Fruit fly (Drosophila melanogaster) whole organism, embryonic: ENCODE measurements around the gene Gr39a.

Source experiments
- ATbp ChIP-seq: fragments of 200-800 bp; sonication (Bioruptor generic); optimal IDR thresholded peaks from 2 replicates; lab custom pipeline; 2017; ENCODE audit warnings: missing biosample characterization, mild to moderate bottlenecking, missing genetic modification characterization, missing genetic modification reagents
- B-H2 ChIP-seq: fragments of 200-800 bp; sonication (Bioruptor generic); optimal IDR thresholded peaks from 2 replicates; lab custom pipeline; 2018; ENCODE audit warnings: missing biosample characterization, mild to moderate bottlenecking, missing genetic modification characterization
- CG10147 ChIP-seq: fragments of 200-800 bp; sonication (Bioruptor generic); optimal IDR thresholded peaks from 2 replicates; lab custom pipeline; 2019; ENCODE audit warnings: missing biosample characterization, mild to moderate bottlenecking, missing genetic modification characterization, moderate library complexity
- CG10431 ChIP-seq: fragments of 200-800 bp; sonication (Bioruptor generic); optimal IDR thresholded peaks from 3 replicates; lab custom pipeline; 2018; ENCODE audit warnings: missing biosample characterization, mild to moderate bottlenecking, missing genetic modification characterization
- CG11695 ChIP-seq: fragments of 200-800 bp; sonication (Bioruptor generic); IDR thresholded peaks from 3 replicates; pipeline ENCODE4 v1.3.6; 2022; ENCODE audit warnings: missing biosample characterization, missing genetic modification characterization
- CG15073 ChIP-seq: fragments of 200-800 bp; sonication (Bioruptor generic); optimal IDR thresholded peaks from 2 replicates; lab custom pipeline; 2016; ENCODE audit warnings: missing biosample characterization, missing genetic modification characterization
- CG15479 ChIP-seq: fragments of 200-800 bp; sonication (Bioruptor generic); optimal IDR thresholded peaks from 3 replicates; lab custom pipeline; 2019; ENCODE audit warnings: missing biosample characterization, mild to moderate bottlenecking, missing genetic modification characterization, moderate library complexity
- CG16779 ChIP-seq: fragments of 200-800 bp; sonication (Bioruptor generic); IDR thresholded peaks from 2 replicates; pipeline ENCODE4 v1.3.6; 2022; ENCODE audit warnings: missing biosample characterization, missing genetic modification characterization
- CG16815 ChIP-seq: fragments of 200-800 bp; sonication (Bioruptor generic); optimal IDR thresholded peaks from 3 replicates; lab custom pipeline; 2017; ENCODE audit warnings: missing biosample characterization, mild to moderate bottlenecking, missing genetic modification characterization
- CG1832 ChIP-seq: fragments of 200-800 bp; sonication (Bioruptor generic); optimal IDR thresholded peaks from 2 replicates; lab custom pipeline; 2017; ENCODE audit warnings: missing biosample characterization, mild to moderate bottlenecking, missing genetic modification characterization, inconsistent platforms
- CG18476 ChIP-seq: fragments of 200-800 bp; sonication (Bioruptor generic); optimal IDR thresholded peaks from 2 replicates; lab custom pipeline; 2016; ENCODE audit warnings: missing biosample characterization, mild to moderate bottlenecking, missing genetic modification characterization
- CG18764 ChIP-seq: fragments of 200-800 bp; sonication (Bioruptor generic); optimal IDR thresholded peaks from 3 replicates; lab custom pipeline; 2016; ENCODE audit warnings: missing biosample characterization, missing genetic modification characterization
- CG2116 ChIP-seq: fragments of 200-800 bp; sonication (Bioruptor generic); optimal IDR thresholded peaks from 3 replicates; lab custom pipeline; 2018; ENCODE audit warnings: missing biosample characterization, mild to moderate bottlenecking, missing genetic modification characterization
- CG34422 ChIP-seq: fragments of 200-800 bp; sonication (Bioruptor generic); IDR thresholded peaks from 3 replicates; pipeline ENCODE4 v1.3.6; 2022; ENCODE audit warnings: missing biosample characterization, missing genetic modification characterization
- CG3995 ChIP-seq: fragments of 200-800 bp; sonication (Bioruptor generic); optimal IDR thresholded peaks from 3 replicates; lab custom pipeline; 2016; ENCODE audit warnings: missing biosample characterization, missing genetic modification characterization
- CG4730 ChIP-seq: fragments of 200-800 bp; sonication (Bioruptor generic); IDR thresholded peaks from 2 replicates; pipeline ENCODE4 v1.3.6; 2022; ENCODE audit warnings: missing biosample characterization, missing genetic modification characterization
- CG6175 ChIP-seq: fragments of 200-800 bp; sonication (Bioruptor generic); IDR thresholded peaks from 3 replicates; pipeline ENCODE4 v1.3.6; 2022; ENCODE audit warnings: missing biosample characterization, missing genetic modification characterization
- CG9437 ChIP-seq: fragments of 200-800 bp; sonication (Bioruptor generic); optimal IDR thresholded peaks from 2 replicates; lab custom pipeline; 2018; ENCODE audit warnings: missing biosample characterization, mild to moderate bottlenecking, missing genetic modification characterization
- CTCF ChIP-seq: fragments of 200-800 bp; sonication (Bioruptor generic); optimal IDR thresholded peaks from 2 replicates; lab custom pipeline; 2017; ENCODE audit warnings: missing biosample characterization, mild to moderate bottlenecking, missing genetic modification characterization, moderate library complexity
- Dbx ChIP-seq: fragments of 200-800 bp; sonication (Bioruptor generic); IDR thresholded peaks from 3 replicates; pipeline ENCODE4 v1.3.6; 2022; ENCODE audit warnings: missing biosample characterization, missing genetic modification characterization
- Doc2 ChIP-seq: fragments of 200-800 bp; sonication (Bioruptor generic); IDR thresholded peaks from 2 replicates; pipeline ENCODE4 v1.3.6; 2022; ENCODE audit warnings: missing biosample characterization, missing genetic modification characterization
- Dp ChIP-seq: fragments of 200-800 bp; sonication (Bioruptor generic); optimal IDR thresholded peaks from 2 replicates; lab custom pipeline; 2018; ENCODE audit warnings: missing biosample characterization, mild to moderate bottlenecking, missing genetic modification characterization, moderate library complexity
- E2f2 ChIP-seq: fragments of 200-800 bp; sonication (Bioruptor generic); IDR thresholded peaks from 2 replicates; pipeline ENCODE4 v1.3.6; 2022; ENCODE audit warnings: missing biosample characterization, missing genetic modification characterization
- H15 ChIP-seq: fragments of 200-800 bp; sonication (Bioruptor generic); IDR thresholded peaks from 3 replicates; pipeline ENCODE4 v1.3.6; 2022; ENCODE audit warnings: missing biosample characterization, missing genetic modification characterization
- H2.0 ChIP-seq: fragments of 200-800 bp; sonication (Bioruptor generic); IDR thresholded peaks from 2 replicates; pipeline ENCODE4 v1.3.6; 2022; ENCODE audit warnings: missing biosample characterization, missing genetic modification characterization
- Hey ChIP-seq: fragments of 200-800 bp; sonication (Bioruptor generic); optimal IDR thresholded peaks from 3 replicates; lab custom pipeline; 2018; ENCODE audit warnings: missing biosample characterization, mild to moderate bottlenecking, missing genetic modification characterization
- Hmr ChIP-seq: fragments of 200-800 bp; sonication (Bioruptor generic); optimal IDR thresholded peaks from 3 replicates; lab custom pipeline; 2017; ENCODE audit warnings: mild to moderate bottlenecking, missing biosample characterization, missing genetic modification reagents, missing genetic modification characterization
- Opbp ChIP-seq: fragments of 200-800 bp; sonication (Bioruptor generic); IDR thresholded peaks from 3 replicates; pipeline ENCODE4 v1.3.6; 2022; ENCODE audit warnings: missing biosample characterization, missing genetic modification characterization; ENCODE audit not compliant: partially characterized antibody
- Sox100B ChIP-seq: fragments of 200-800 bp; sonication (Bioruptor generic); optimal IDR thresholded peaks from 3 replicates; lab custom pipeline; 2018; ENCODE audit warnings: missing biosample characterization, mild to moderate bottlenecking, missing genetic modification characterization
- Sox102F ChIP-seq: fragments of 200-800 bp; sonication (Bioruptor generic); optimal IDR thresholded peaks from 2 replicates; lab custom pipeline; 2018; ENCODE audit warnings: missing biosample characterization, mild to moderate bottlenecking, missing genetic modification characterization, moderate library complexity
- Spps ChIP-seq: fragments of 200-800 bp; sonication (Bioruptor generic); optimal IDR thresholded peaks from 2 replicates; lab custom pipeline; 2018; ENCODE audit warnings: missing biosample characterization, mild to moderate bottlenecking, missing genetic modification characterization
- Sry-β ChIP-seq: fragments of 200-800 bp; sonication (Bioruptor generic); optimal IDR thresholded peaks from 2 replicates; lab custom pipeline; 2018; ENCODE audit warnings: missing biosample characterization, mild to moderate bottlenecking, missing genetic modification characterization, moderate library complexity
- Sry-δ ChIP-seq: fragments of 200-800 bp; sonication (Bioruptor generic); optimal IDR thresholded peaks from 2 replicates; lab custom pipeline; 2016; ENCODE audit warnings: missing biosample characterization, missing genetic modification characterization
- al ChIP-seq: fragments of 200-800 bp; sonication (Bioruptor generic); IDR thresholded peaks from 2 replicates; pipeline ENCODE4 v1.3.6; 2022; ENCODE audit warnings: missing biosample characterization, missing genetic modification characterization
- ara ChIP-seq: fragments of 200-800 bp; sonication (Bioruptor generic); IDR thresholded peaks from 2 replicates; pipeline ENCODE4 v1.3.6; 2022; ENCODE audit warnings: missing biosample characterization, missing genetic modification characterization
- bab2 ChIP-seq: fragments of 200-800 bp; sonication (Bioruptor generic); optimal IDR thresholded peaks from 2 replicates; lab custom pipeline; 2016; ENCODE audit warnings: missing biosample characterization, missing genetic modification characterization
- bcd ChIP-seq: fragments of 200-800 bp; sonication (Bioruptor generic); optimal IDR thresholded peaks from 2 replicates; lab custom pipeline; 2017; ENCODE audit warnings: missing biosample characterization, mild to moderate bottlenecking, missing genetic modification characterization
- crc ChIP-seq: fragments of 200-800 bp; sonication (Bioruptor generic); optimal IDR thresholded peaks from 2 replicates; lab custom pipeline; 2016; ENCODE audit warnings: missing biosample characterization, missing genetic modification characterization
- dmrt99B ChIP-seq: fragments of 200-800 bp; sonication (Bioruptor generic); optimal IDR thresholded peaks from 2 replicates; lab custom pipeline; 2018; ENCODE audit warnings: missing biosample characterization, mild to moderate bottlenecking, missing genetic modification characterization, moderate library complexity
- eve ChIP-seq, 2 experiments: fragments of >200 bp; optimal IDR thresholded peaks; 2 replicates each; lab custom pipeline; 2017; ENCODE audit warnings: missing biosample characterization in 2 of 2, missing genetic modification characterization in 2 of 2
- gcm2 ChIP-seq: fragments of 200-800 bp; sonication (Bioruptor generic); optimal IDR thresholded peaks from 2 replicates; lab custom pipeline; 2016; ENCODE audit warnings: missing biosample characterization, missing genetic modification characterization
- hkb ChIP-seq, 2 experiments: fragments of 200-800 bp in 1 of 2; fragments of >200 bp in 1 of 2; sonication (Bioruptor generic) in 1 of 2; IDR thresholded peaks in 1 of 2; optimal IDR thresholded peaks in 1 of 2; 2 replicates each; pipeline versions ENCODE4 v1.3.6 to Lab custom; 2017 to 2022; ENCODE audit warnings: missing biosample characterization in 1 of 2, missing genetic modification characterization in 1 of 2
- lbe ChIP-seq: fragments of 200-800 bp; sonication (Bioruptor generic); optimal IDR thresholded peaks from 2 replicates; lab custom pipeline; 2016; ENCODE audit warnings: missing biosample characterization, mild to moderate bottlenecking, missing genetic modification characterization
- lilli ChIP-seq: fragments of 200-800 bp; sonication (Bioruptor generic); optimal IDR thresholded peaks from 3 replicates; lab custom pipeline; 2016; ENCODE audit warnings: missing biosample characterization, missing genetic modification characterization
- nmo ChIP-seq: fragments of 200-800 bp; sonication (Bioruptor generic); optimal IDR thresholded peaks from 2 replicates; lab custom pipeline; 2018; ENCODE audit warnings: missing biosample characterization, mild to moderate bottlenecking, missing genetic modification characterization, moderate library complexity
- pita ChIP-seq: fragments of 200-800 bp; sonication (Bioruptor generic); optimal IDR thresholded peaks from 2 replicates; lab custom pipeline; 2017; ENCODE audit warnings: missing biosample characterization, mild to moderate bottlenecking, missing genetic modification characterization
- pros ChIP-seq: fragments of 200-800 bp; sonication (Bioruptor generic); optimal IDR thresholded peaks from 3 replicates; lab custom pipeline; 2019; ENCODE audit warnings: missing biosample characterization, mild to moderate bottlenecking, missing genetic modification characterization, moderate library complexity
- salm ChIP-seq: fragments of 200-800 bp; sonication (Bioruptor generic); optimal IDR thresholded peaks from 2 replicates; lab custom pipeline; 2018; ENCODE audit warnings: missing biosample characterization, mild to moderate bottlenecking, missing genetic modification characterization
- sima ChIP-seq: fragments of 200-800 bp; sonication (Bioruptor generic); optimal IDR thresholded peaks from 2 replicates; lab custom pipeline; 2016; ENCODE audit warnings: missing biosample characterization, missing genetic modification characterization
- sisA ChIP-seq: fragments of 200-800 bp; sonication (Bioruptor generic); IDR thresholded peaks from 2 replicates; pipeline ENCODE4 v1.3.6; 2022; ENCODE audit warnings: missing biosample characterization, missing genetic modification characterization
- slp2 ChIP-seq: fragments of 200-800 bp; sonication (Bioruptor generic); optimal IDR thresholded peaks from 2 replicates; lab custom pipeline; 2016; ENCODE audit warnings: missing biosample characterization, missing genetic modification characterization
- zf30C ChIP-seq: fragments of 200-800 bp; sonication (Bioruptor generic); optimal IDR thresholded peaks from 3 replicates; lab custom pipeline; 2018; ENCODE audit warnings: missing biosample characterization, mild to moderate bottlenecking, missing genetic modification characterization

Gene Gr39a

DNA sequence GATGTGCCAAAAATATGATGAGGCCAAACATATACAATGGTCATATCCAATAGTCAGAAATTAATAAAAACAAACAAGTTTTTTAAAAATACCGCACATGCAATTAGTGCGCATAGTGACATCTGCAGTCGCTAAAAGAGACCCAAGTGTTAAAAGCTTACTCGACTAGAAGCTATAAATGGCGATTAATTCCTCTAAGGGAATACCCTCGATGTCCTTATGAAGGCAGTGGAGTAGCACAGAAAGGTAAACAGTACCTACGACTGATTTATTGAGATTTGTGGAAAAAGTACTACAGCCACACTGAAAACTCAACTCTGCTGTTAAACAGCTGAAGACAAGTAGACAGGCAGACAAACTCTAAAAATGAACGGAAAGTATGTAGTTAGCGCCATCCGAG, 29.7 kb upstream of the Gr39a start (continued):
- TF ChIP-seq CG1832 (GFP tag; lab: Kevin White, UChicago): no peak
- TF ChIP-seq Dp (GFP tag; lab: Kevin White, UChicago): peak; percentile 20
- no peak for TF ChIP-seq CG18764 (GFP tag; lab: Kevin White, UChicago)
- no peak for TF ChIP-seq Spps
- TF ChIP-seq CG10147 (GFP tag; lab: Kevin White, UChicago): no peak
- no peak for TF ChIP-seq ara
- TF ChIP-seq zf30C (GFP tag; lab: Kevin White, UChicago): no peak
- TF ChIP-seq bcd (GFP tag; lab: Kevin White, UChicago): no peak
- peak; percentile 23 for TF ChIP-seq lbe (GFP tag; lab: Kevin White, UChicago)
- TF ChIP-seq CG10431: no peak
- TF ChIP-seq Sox100B: peak; percentile 7
- TF ChIP-seq dmrt99B: no peak
- TF ChIP-seq CTCF: peak; percentile 16
- TF ChIP-seq bab2 (GFP tag; lab: Kevin White, UChicago): no peak
- TF ChIP-seq gcm2 (GFP tag; lab: Kevin White, UChicago): no peak
- no peak for TF ChIP-seq Hmr
- TF ChIP-seq CG11695 (GFP tag; lab: Robert Waterston, UW): no peak
- no peak for TF ChIP-seq H2.0 (GFP tag; lab: Robert Waterston, UW)
- no peak for TF ChIP-seq nmo (GFP tag; lab: Kevin White, UChicago)
- TF ChIP-seq H15: no peak
- no peak for TF ChIP-seq CG4730 (GFP tag; lab: Robert Waterston, UW)
- no peak for TF ChIP-seq Opbp (GFP tag; lab: Robert Waterston, UW)
- no peak for TF ChIP-seq salm (tag; lab: Kevin White, UChicago)
- TF ChIP-seq pita (GFP tag; lab: Kevin White, UChicago): no peak
- TF ChIP-seq crc: peak; percentile 12
- no peak for TF ChIP-seq Sox102F (GFP tag; lab: Kevin White, UChicago)
- peak; percentile 43 for TF ChIP-seq Sry-δ (GFP tag; lab: Kevin White, UChicago)
- peak; percentile 40 for TF ChIP-seq lilli
- no peak for TF ChIP-seq CG18476 (GFP tag; lab: Kevin White, UChicago)
- no peak for TF ChIP-seq sisA
- TF ChIP-seq CG15073 (GFP tag; lab: Kevin White, UChicago): no peak
- TF ChIP-seq eve (GFP tag; optimal IDR thresholded peaks at IDR 0.05; lab: Kevin White, UChicago): no peak
- TF ChIP-seq pros (GFP tag; lab: Kevin White, UChicago): no peak
- peak; percentile 51 for TF ChIP-seq CG3995 (GFP tag; lab: Kevin White, UChicago)
- TF ChIP-seq CG16779 (GFP tag; lab: Robert Waterston, UW): no peak
- TF ChIP-seq Hey (tag; lab: Kevin White, UChicago): no peak
- no peak for TF ChIP-seq sima (GFP tag; lab: Kevin White, UChicago)
- no peak for TF ChIP-seq B-H2 (GFP tag; lab: Kevin White, UChicago)
- no peak for TF ChIP-seq CG15479
- no peak for TF ChIP-seq ATbp (GFP tag; lab: Kevin White, UChicago)
- TF ChIP-seq Sry-β (GFP tag; lab: Kevin White, UChicago): peak; percentile 46
- no peak for TF ChIP-seq Dbx (GFP tag; lab: Robert Waterston, UW)
- no peak for TF ChIP-seq CG9437 (GFP tag; lab: Kevin White, UChicago)
- TF ChIP-seq hkb (optimal IDR thresholded peaks at IDR 0.05; lab: Kevin White, UChicago): no peak
- TF ChIP-seq hkb (GFP tag; IDR thresholded peaks at IDR 0.05; lab: Robert Waterston, UW): 0 out of 2 replicates have a peak, but pooled peaks have one; percentile 16
- no peak for TF ChIP-seq al
- no peak for TF ChIP-seq CG6175
- TF ChIP-seq E2f2 (GFP tag; lab: Robert Waterston, UW): peak; percentile 43
- TF ChIP-seq CG2116 (GFP tag; lab: Kevin White, UChicago): peak; percentile 16
- no peak for TF ChIP-seq Doc2 (GFP tag; lab: Robert Waterston, UW)
- TF ChIP-seq CG16815 (GFP tag; lab: Kevin White, UChicago): no peak
- no peak for TF ChIP-seq CG34422 (GFP tag; lab: Robert Waterston, UW)
- no peak for TF ChIP-seq slp2 (GFP tag; lab: Kevin White, UChicago)
